Worm (Caenorhabditis elegans) whole organism, late embryonic: Measurements from ENCODE around the gene F41G3.19.

Source experiments
- K02D7.2 ChIP-seq: sonication (generic microtip); optimal IDR thresholded peaks from 2 replicates; lab custom pipeline; 2017; ENCODE audit warnings: mild to moderate bottlenecking, missing genetic modification characterization, missing compliant biosample characterization
- ahr-1 ChIP-seq: sonication (generic microtip); optimal IDR thresholded peaks from 2 replicates; lab custom pipeline; 2016; ENCODE audit warnings: missing genetic modification characterization, missing compliant biosample characterization
- ceh-2 ChIP-seq: sonication (generic microtip); optimal IDR thresholded peaks from 2 replicates; lab custom pipeline; 2016; ENCODE audit warnings: missing genotype, missing genetic modification characterization, missing compliant biosample characterization
- fkh-10 ChIP-seq: fragments of 150-350 bp; optimal IDR thresholded peaks from 2 replicates; lab custom pipeline; 2014; ENCODE audit warnings: missing biosample characterization, missing genetic modification reagents, missing genetic modification characterization
- lim-6 ChIP-seq: sonication (generic microtip); optimal IDR thresholded peaks from 2 replicates; lab custom pipeline; 2016; ENCODE audit warnings: missing genetic modification characterization, missing compliant biosample characterization
- nhr-11 ChIP-seq: fragments of 150-350 bp; optimal IDR thresholded peaks from 2 replicates; lab custom pipeline; 2014; ENCODE audit warnings: missing biosample characterization, missing genetic modification characterization
- pag-3 ChIP-seq: sonication (generic microtip); optimal IDR thresholded peaks from 2 replicates; lab custom pipeline; 2016; ENCODE audit warnings: missing compliant biosample characterization, missing genetic modification characterization, borderline replicate concordance
- ttx-3 ChIP-seq: sonication (generic microtip); optimal IDR thresholded peaks from 2 replicates; lab custom pipeline; 2016; ENCODE audit warnings: missing genetic modification reagents, missing genetic modification characterization, missing compliant biosample characterization
- unc-42 ChIP-seq: sonication (generic microtip); optimal IDR thresholded peaks from 2 replicates; lab custom pipeline; 2016; ENCODE audit warnings: missing genotype, missing genetic modification characterization, missing compliant biosample characterization

ce11 chrII:6729331-6729730 lies 22.6 kb downstream of the F41G3.19 start, which contains the start of gene T14B4.8:
- peak; percentile 57 for TF ChIP-seq unc-42 (tag; lab: Kevin White, UChicago)
- no peak for TF ChIP-seq ttx-3 (tag; lab: Kevin White, UChicago)
- TF ChIP-seq lim-6, result no peak
- no peak for TF ChIP-seq ahr-1
- TF ChIP-seq ceh-2, result no peak
- no peak for TF ChIP-seq nhr-11 (tag; lab: Kevin White, UChicago)
- no peak for TF ChIP-seq pag-3
- no peak for TF ChIP-seq fkh-10
- no peak for TF ChIP-seq K02D7.2 (tag; lab: Kevin White, UChicago)
